Fruit fly (Drosophila melanogaster): ENCODE results near the gene Dna2.

The Dna2 gene

dm6 chrX:10008576-10009260 lies 1.6 kb upstream of the Dna2 start, which contains the start of gene CG33557:
TSS of gene CG33557 (plus strand) at chrX:10009210.
- TF ChIP-seq dac (GFP tag; optimal IDR thresholded peaks at IDR 0.05) = no peak

dm6 chrX:10014738-10015703 lies 4.7 kb downstream of the Dna2 start:
- no peak for TF ChIP-seq Sox102F (GFP tag; optimal IDR thresholded peaks at IDR 0.05)
- TF ChIP-seq Ets21C (GFP tag; optimal IDR thresholded peaks at IDR 0.05) = no peak
- TF ChIP-seq Hr4 (GFP tag; optimal IDR thresholded peaks at IDR 0.05) = no peak
- TF ChIP-seq Eip93F (GFP tag; optimal IDR thresholded peaks at IDR 0.05) = no peak
- no peak for TF ChIP-seq pdm3 (GFP tag; optimal IDR thresholded peaks at IDR 0.05)
- no peak for TF ChIP-seq CG10631 (GFP tag; optimal IDR thresholded peaks at IDR 0.05)
- no peak for TF ChIP-seq cyc (GFP tag; optimal IDR thresholded peaks at IDR 0.05)
- no peak for TF ChIP-seq dsx (GFP tag; optimal IDR thresholded peaks at IDR 0.05; ENCODE audit: poor library complexity, severe bottlenecking)
- TF ChIP-seq Lpt (GFP tag; optimal IDR thresholded peaks at IDR 0.05) = no peak
- no peak for TF ChIP-seq dac (GFP tag; optimal IDR thresholded peaks at IDR 0.05)
- no peak for TF ChIP-seq eg (GFP tag; IDR thresholded peaks at IDR 0.05)
- TF ChIP-seq CG1621 (tag; optimal IDR thresholded peaks at IDR 0.05) = no peak
- TF ChIP-seq CG9139 (GFP tag; optimal IDR thresholded peaks at IDR 0.05) = no peak
- no peak for TF ChIP-seq CG6276 (GFP tag; optimal IDR thresholded peaks at IDR 0.05)
- no peak for TF ChIP-seq CG4318 (GFP tag; optimal IDR thresholded peaks at IDR 0.05)
- no peak for TF ChIP-seq CG32006 (GFP tag; optimal IDR thresholded peaks at IDR 0.05)
- no peak for TF ChIP-seq net (GFP tag; optimal IDR thresholded peaks at IDR 0.05)
- TF ChIP-seq salr (GFP tag; optimal IDR thresholded peaks at IDR 0.05) = no peak
- no peak for TF ChIP-seq CG11902 (GFP tag; optimal IDR thresholded peaks at IDR 0.05)

dm6 chrX:10016724-10017123 lies 6.4 kb downstream of the Dna2 start, which contains the start of gene Cht6:
TSS of gene Cht6 (plus strand) at chrX:10016845.
- no peak for TF ChIP-seq CG11902 (GFP tag; optimal IDR thresholded peaks at IDR 0.05)
- no peak for TF ChIP-seq Met (GFP tag; optimal IDR thresholded peaks at IDR 0.05)
- TF ChIP-seq CG8119 (GFP tag; IDR thresholded peaks at IDR 0.05) = 0 out of 3 replicates have a peak, but pooled peaks have one; percentile 41
- TF ChIP-seq CG16779 (tag; optimal IDR thresholded peaks at IDR 0.05) = no peak
- no peak for TF ChIP-seq CG3032 (tag; optimal IDR thresholded peaks at IDR 0.05)
- no peak for TF ChIP-seq Smox (GFP tag; optimal IDR thresholded peaks at IDR 0.05)
- TF ChIP-seq fd85E (GFP tag; optimal IDR thresholded peaks at IDR 0.05) = no peak
- TF ChIP-seq OdsH (GFP tag; optimal IDR thresholded peaks at IDR 0.05) = no peak
- TF ChIP-seq Sox14 (GFP tag; optimal IDR thresholded peaks at IDR 0.05) = no peak
- TF ChIP-seq CG8632 (GFP tag; optimal IDR thresholded peaks at IDR 0.05) = no peak
- no peak for TF ChIP-seq vri (GFP tag; optimal IDR thresholded peaks at IDR 0.05)
- TF ChIP-seq Eip93F (GFP tag; optimal IDR thresholded peaks at IDR 0.05) = no peak
- TF ChIP-seq eg (GFP tag; IDR thresholded peaks at IDR 0.05) = peak; percentile 61
- no peak for TF ChIP-seq CG8319 (GFP tag; optimal IDR thresholded peaks at IDR 0.05)
- TF ChIP-seq Sox102F (GFP tag; optimal IDR thresholded peaks at IDR 0.05) = no peak
- no peak for TF ChIP-seq Blimp-1 (GFP tag; optimal IDR thresholded peaks at IDR 0.05)
- peak; percentile 61 for TF ChIP-seq Eip78C (GFP tag)
- no peak for TF ChIP-seq dac (GFP tag; optimal IDR thresholded peaks at IDR 0.05)
- peak; percentile 11; the same call in 1 of the 2 replicates for TF ChIP-seq CG15336 (GFP tag; IDR thresholded peaks at IDR 0.05)
- TF ChIP-seq CG6808 (GFP tag; optimal IDR thresholded peaks at IDR 0.05) = no peak
- TF ChIP-seq esn (GFP tag; optimal IDR thresholded peaks at IDR 0.05) = no peak
- TF ChIP-seq dsx (GFP tag; optimal IDR thresholded peaks at IDR 0.05; ENCODE audit: poor library complexity, severe bottlenecking) = no peak
- TF ChIP-seq pdm3 (GFP tag; optimal IDR thresholded peaks at IDR 0.05) = no peak
- TF ChIP-seq CG6792 (GFP tag; optimal IDR thresholded peaks at IDR 0.05) = no peak
- TF ChIP-seq CG3919 (GFP tag; optimal IDR thresholded peaks at IDR 0.05) = peak; percentile 14
- no peak for TF ChIP-seq CG11762 (GFP tag; optimal IDR thresholded peaks at IDR 0.05; ENCODE audit: insufficient read depth)
- no peak for TF ChIP-seq achi (GFP tag; optimal IDR thresholded peaks at IDR 0.05)
- no peak for TF ChIP-seq CG11294 (GFP tag; IDR thresholded peaks at IDR 0.05)
- TF ChIP-seq Hr38 (GFP tag; optimal IDR thresholded peaks at IDR 0.05) = no peak
- no peak for TF ChIP-seq Eip75B (GFP tag; optimal IDR thresholded peaks at IDR 0.05)
- no peak for TF ChIP-seq net (GFP tag; optimal IDR thresholded peaks at IDR 0.05)

All from whole organism, prepupa.